Fruit fly (Drosophila melanogaster): ENCODE data around the gene Pdk1.

Gene Pdk1

DNA sequence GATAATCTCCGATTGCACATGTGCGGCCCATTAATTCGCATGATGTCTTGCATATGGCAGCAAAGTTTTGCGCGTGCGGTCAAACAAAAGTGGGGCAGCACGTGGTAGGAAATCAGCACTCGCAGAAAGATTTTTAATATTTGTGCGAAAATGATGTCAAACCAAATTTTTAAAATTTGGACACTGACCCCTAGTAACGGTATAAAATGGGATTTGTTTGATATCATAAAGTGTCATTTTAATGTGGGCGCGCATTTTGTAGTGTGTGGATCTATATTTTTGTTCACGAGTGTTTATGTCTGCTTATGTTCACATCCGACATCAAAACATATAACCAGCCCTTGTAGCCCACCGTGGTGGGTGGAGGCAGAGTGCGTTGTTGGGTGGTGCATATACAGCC is 35.2 kb upstream of the Pdk1 start (continued):
- TF ChIP-seq CG1832 (GFP tag; optimal IDR thresholded peaks at IDR 0.05) (no peak), pzg (GFP tag; optimal IDR thresholded peaks at IDR 0.05) (no peak), fru (optimal IDR thresholded peaks at IDR 0.05) (no peak), ftz-f1 (GFP tag; optimal IDR thresholded peaks at IDR 0.05) (no peak), ssp (GFP tag; IDR thresholded peaks at IDR 0.05) (0 out of 2 replicates have a peak, but pooled peaks have one; percentile 6), ERR (GFP tag; optimal IDR thresholded peaks at IDR 0.05) (no peak), CG13123 (GFP tag; optimal IDR thresholded peaks at IDR 0.05) (peak; percentile 36), row (GFP tag; IDR thresholded peaks at IDR 0.05) (no peak; the same call in 2 of the 3 replicates), Max (GFP tag; optimal IDR thresholded peaks at IDR 0.05) (no peak), CG1792 (GFP tag; optimal IDR thresholded peaks at IDR 0.05) (peak; percentile 17), CG2712 (tag; optimal IDR thresholded peaks at IDR 0.05) (peak; percentile 31), Bdp1 (GFP tag; optimal IDR thresholded peaks at IDR 0.05) (peak; percentile 35), CG12236 (GFP tag; optimal IDR thresholded peaks at IDR 0.05) (no peak), wek (GFP tag; optimal IDR thresholded peaks at IDR 0.05) (no peak), CG9932 (GFP tag; IDR thresholded peaks at IDR 0.05) (no peak), lilli (GFP tag; optimal IDR thresholded peaks at IDR 0.05) (peak; percentile 31), Adf1 (GFP tag; IDR thresholded peaks at IDR 0.05) (no peak), kni (GFP tag; optimal IDR thresholded peaks at IDR 0.05) (no peak), CG17328 (GFP tag; IDR thresholded peaks at IDR 0.05) (no peak), ro (GFP tag; IDR thresholded peaks at IDR 0.05) (0 out of 2 replicates have a peak, but pooled peaks have one; percentile 20), Ets97D (GFP tag; optimal IDR thresholded peaks at IDR 0.05) (no peak), ttk (GFP tag; IDR thresholded peaks at IDR 0.05) (no peak), Hsf (GFP tag; optimal IDR thresholded peaks at IDR 0.05) (peak; percentile 29), vvl (GFP tag; IDR thresholded peaks at IDR 0.05) (peak; percentile 63), ac (GFP tag; optimal IDR thresholded peaks at IDR 0.05) (no peak), Abd-B (GFP tag; optimal IDR thresholded peaks at IDR 0.05) (no peak), CG11247 (GFP tag; IDR thresholded peaks at IDR 0.05) (no peak), Fer1 (GFP tag; optimal IDR thresholded peaks at IDR 0.05) (no peak), ara (GFP tag; IDR thresholded peaks at IDR 0.05) (no peak), HHEX (GFP tag; optimal IDR thresholded peaks at IDR 0.05) (peak; percentile 9), Sox102F (GFP tag; optimal IDR thresholded peaks at IDR 0.05) (peak; percentile 57)

- TF ChIP-seq Ptx1 (GFP tag; IDR thresholded peaks at IDR 0.05) (no peak), CG11247 (GFP tag; IDR thresholded peaks at IDR 0.05) (no peak), unc-4 (GFP tag; IDR thresholded peaks at IDR 0.05; ENCODE audit: partially characterized antibody) (no peak), Sin3A (optimal IDR thresholded peaks at IDR 0.05) (no peak), rib (GFP tag; IDR thresholded peaks at IDR 0.05) (no peak), sisA (GFP tag; IDR thresholded peaks at IDR 0.05) (no peak), CG13424 (tag; optimal IDR thresholded peaks at IDR 0.05) (no peak)
Measured at dm6 chr3L:94866-95265, 34.4 kb upstream of the Pdk1 start.

DNA sequence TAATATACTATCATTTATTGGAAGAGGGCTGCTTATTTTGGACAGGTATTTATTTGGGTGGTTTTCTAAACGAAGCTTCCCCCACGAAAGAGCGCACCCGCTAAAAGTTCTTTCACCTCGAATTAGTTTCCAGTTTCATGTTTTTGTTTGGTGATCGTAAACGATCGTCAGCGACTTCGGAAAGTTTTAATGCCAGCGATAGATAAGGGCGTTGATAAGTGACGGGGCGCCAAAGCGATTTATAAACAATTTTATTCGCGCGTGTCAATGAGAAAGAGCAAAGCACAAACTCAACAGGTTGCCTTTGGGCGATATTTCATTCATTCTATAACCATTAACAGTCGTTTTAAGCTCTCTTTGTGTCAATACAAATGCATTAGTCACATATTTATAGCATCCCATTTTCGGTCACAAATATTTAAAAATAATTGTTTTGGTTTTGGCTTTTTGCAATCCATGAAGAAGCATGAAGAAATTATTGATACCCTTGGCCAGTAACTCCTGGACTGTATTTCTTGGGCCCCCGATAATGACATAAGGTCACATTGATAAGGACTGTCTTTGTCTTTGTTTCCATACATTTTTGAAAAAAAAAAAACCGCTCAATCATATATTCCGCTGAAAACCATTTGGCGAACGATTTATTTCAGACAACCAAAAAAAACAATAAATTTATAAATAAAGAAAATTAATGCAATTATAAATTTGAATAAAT is 33.7 kb upstream of the Pdk1 start:
- TF ChIP-seq gro (GFP tag; optimal IDR thresholded peaks at IDR 0.05) (no peak), CG18764 (GFP tag; optimal IDR thresholded peaks at IDR 0.05) (no peak), CG13287 (GFP tag; IDR thresholded peaks at IDR 0.05; ENCODE audit: partially characterized antibody) (no peak), hbn (GFP tag; IDR thresholded peaks at IDR 0.05; ENCODE audit: partially characterized antibody) (no peak), CG2129 (GFP tag; IDR thresholded peaks at IDR 0.05; ENCODE audit: partially characterized antibody) (no peak), YL-1 (GFP tag; optimal IDR thresholded peaks at IDR 0.05) (no peak), CG8478 (optimal IDR thresholded peaks at IDR 0.05) (no peak), mam (GFP tag; optimal IDR thresholded peaks at IDR 0.05) (no peak), Poxn (GFP tag; IDR thresholded peaks at IDR 0.05) (no peak), CG10979 (tag; optimal IDR thresholded peaks at IDR 0.05) (no peak), Elba2 (GFP tag; optimal IDR thresholded peaks at IDR 0.05) (no peak), CG10321 (GFP tag; IDR thresholded peaks at IDR 0.05) (no peak), sug (tag; optimal IDR thresholded peaks at IDR 0.05) (peak; percentile 55), Deaf1 (tag; optimal IDR thresholded peaks at IDR 0.05) (peak; percentile 88), ind (GFP tag; optimal IDR thresholded peaks at IDR 0.05) (no peak)

Data from whole organism, embryonic.